Fruit fly (Drosophila melanogaster) ovary, adult (tissue): ENCODE data around the gene dlt.

Experiments
- CG17801 ChIP-seq: fragments of 200-800 bp; optimal IDR thresholded peaks from 2 replicates; lab custom pipeline; 2019; ENCODE audit warnings: missing biosample characterization, mild to moderate bottlenecking, missing genetic modification characterization, moderate library complexity; ENCODE audit not compliant: partially characterized antibody

dlt gene

DNA sequence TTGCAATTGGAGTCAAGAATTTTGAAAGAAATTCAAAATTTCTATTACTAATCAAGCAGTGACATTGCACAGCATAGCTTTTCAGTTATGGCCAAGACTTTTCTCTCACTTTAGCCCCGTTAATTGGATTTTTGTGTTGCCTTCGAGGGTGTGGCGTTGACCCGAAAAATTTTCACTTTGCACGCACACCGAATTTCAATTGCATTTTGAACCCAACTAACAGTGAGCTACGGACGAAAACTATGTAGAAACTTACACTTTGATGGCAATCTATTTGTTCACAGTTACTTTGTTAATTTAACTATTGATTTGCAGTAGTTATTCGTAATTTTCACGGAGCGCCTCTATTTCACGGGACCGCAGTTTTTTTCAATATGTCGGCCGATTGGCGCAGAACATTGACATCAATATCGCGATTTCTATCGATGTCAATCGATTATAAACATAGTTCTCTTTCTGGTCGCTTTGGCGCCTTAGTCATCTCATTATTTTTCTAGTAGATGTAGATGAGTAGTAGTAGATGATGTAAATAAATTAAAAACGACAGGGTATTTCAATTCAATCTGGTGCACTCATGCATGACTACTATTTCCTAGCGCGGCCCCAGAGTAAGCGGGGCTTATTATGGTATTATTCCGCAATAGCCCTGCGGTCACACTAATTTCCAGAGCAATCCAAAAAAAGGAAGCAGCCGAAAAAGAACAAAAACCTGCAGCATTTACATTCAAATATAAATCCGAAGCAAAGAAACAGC lies at the start of gene dlt, which contains the start of the genes alpha-Spec and Cdc37:
TSS of gene dlt (minus strand) at position 386 of the 754 bp plus-strand sequence.
TSS of gene alpha-Spec (minus strand) at position 386 of the 754 bp plus-strand sequence.
TSS of gene Cdc37 (plus strand) at position 450 of the 754 bp plus-strand sequence.
- TF ChIP-seq CG17801 (GFP tag; lab: Kevin White, UChicago): peak; percentile 75

- no peak for TF ChIP-seq CG17801 (GFP tag; lab: Kevin White, UChicago)
Observed at dm6 chr3L:1844600-1844999, 49.5 kb upstream of the dlt start.

dm6 chr3L:1841984-1842383 lies 46.9 kb upstream of the dlt start, which contains the start of gene Cpr62Bc:
TSS of gene Cpr62Bc (minus strand) at chr3L:1842084.
- no peak for TF ChIP-seq CG17801 (GFP tag; lab: Kevin White, UChicago)

- TF ChIP-seq CG17801 (GFP tag; lab: Kevin White, UChicago): no peak
Observed at dm6 chr3L:1835064-1835463, 39.9 kb upstream of the dlt start, which contains the start of gene Cpr62Bb. TSS of gene Cpr62Bb (minus strand) at chr3L:1835164.

DNA sequence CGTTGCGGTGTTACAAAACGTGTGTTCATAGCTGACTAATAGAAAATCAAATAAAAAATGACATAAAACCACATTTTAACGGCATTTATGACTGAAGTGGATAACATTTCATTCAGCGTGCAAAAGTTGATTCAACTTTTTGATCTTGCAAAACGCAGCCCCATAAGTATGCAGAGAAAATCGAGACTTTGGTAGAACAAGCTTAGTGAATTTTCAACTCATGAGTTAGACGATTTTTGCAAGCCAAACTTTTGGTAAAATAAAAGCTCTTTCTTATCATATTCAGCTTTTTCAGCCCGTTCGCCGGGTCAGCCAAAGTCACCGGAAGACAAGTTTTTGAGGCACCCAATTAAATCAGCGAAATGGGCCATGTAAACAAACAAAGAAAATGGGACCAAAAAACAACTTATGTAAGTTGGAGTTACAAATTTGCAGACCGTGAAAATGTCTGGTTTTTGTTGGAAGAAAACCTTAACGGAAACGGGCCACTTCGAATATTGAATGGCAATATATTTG lies 36.7 kb upstream of the dlt start, which contains the start of gene Cpr62Ba:
TSS of gene Cpr62Ba (minus strand) at position 31 of the 516 bp plus-strand sequence.
- no peak for TF ChIP-seq CG17801 (GFP tag; lab: Kevin White, UChicago)

DNA sequence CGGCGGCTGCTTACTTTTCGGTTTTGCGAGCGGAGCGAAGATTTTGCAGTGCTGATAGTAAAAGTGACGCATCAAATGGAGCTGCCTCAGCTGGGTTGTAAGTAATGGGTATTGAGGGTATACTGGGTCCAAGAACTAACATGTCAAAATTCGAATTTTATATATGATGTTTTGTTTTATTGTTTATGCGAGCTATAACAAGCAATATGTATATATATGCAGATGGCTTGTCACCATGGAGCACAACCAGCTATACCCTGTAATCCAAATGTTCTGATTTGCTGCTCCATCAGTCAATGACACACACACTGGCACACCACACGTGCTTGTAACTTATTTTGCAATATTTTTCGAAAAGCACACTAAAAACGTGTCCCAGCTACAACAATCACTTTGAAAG lies 34.4 kb upstream of the dlt start:
- TF ChIP-seq CG17801 (GFP tag; lab: Kevin White, UChicago): no peak

- TF ChIP-seq CG17801 (GFP tag; lab: Kevin White, UChicago): no peak
Observed at dm6 chr3L:1827809-1828371, 32.8 kb upstream of the dlt start.

- TF ChIP-seq CG17801 (GFP tag; lab: Kevin White, UChicago): no peak
Observed at dm6 chr3L:1822365-1822764, 27.2 kb upstream of the dlt start.

- no peak for TF ChIP-seq CG17801 (GFP tag; lab: Kevin White, UChicago)
Observed at dm6 chr3L:1821140-1821539, 26.0 kb upstream of the dlt start.

DNA sequence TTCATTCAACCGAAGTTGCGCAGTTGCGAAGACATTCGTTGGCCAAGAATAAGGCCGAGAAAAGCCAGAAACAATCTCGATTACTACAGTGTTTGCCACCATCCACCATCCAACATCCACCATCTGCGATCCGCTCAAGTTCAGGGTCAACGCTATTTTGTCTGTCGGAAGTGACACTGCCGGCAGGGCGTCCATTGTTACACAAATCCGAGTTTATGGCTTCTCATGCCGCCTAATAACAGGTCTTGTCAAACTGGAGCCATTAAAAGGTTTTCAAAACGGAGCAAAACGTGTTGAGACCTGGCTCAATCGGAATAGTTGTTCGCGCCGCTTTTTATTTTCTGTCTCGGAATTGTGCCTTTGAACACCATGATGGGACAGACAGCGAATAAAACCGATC lies 23.7 kb upstream of the dlt start:
- TF ChIP-seq CG17801 (GFP tag; lab: Kevin White, UChicago): no peak

DNA sequence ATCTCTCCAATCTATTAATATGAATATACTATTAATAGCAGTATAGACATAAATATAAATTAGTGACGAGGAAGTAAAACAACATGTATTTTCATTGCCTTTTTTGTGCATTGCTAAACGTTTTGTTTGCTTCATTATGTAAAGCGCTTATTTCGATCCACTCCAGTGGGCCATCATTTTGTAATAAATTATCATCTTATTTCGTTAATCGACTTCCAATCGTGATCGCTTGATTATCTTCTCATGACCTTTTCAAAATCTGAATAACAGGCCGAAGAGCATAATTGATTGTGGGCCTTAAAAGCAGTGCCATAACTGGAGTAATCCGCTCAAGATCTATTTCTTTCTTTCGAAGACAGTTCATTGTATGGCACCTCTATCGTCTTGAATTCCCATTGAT lies 22.3 kb upstream of the dlt start:
- no peak for TF ChIP-seq CG17801 (GFP tag; lab: Kevin White, UChicago)

dm6 chr3L:1816614-1817013 lies 21.5 kb upstream of the dlt start:
- no peak for TF ChIP-seq CG17801 (GFP tag; lab: Kevin White, UChicago)

- TF ChIP-seq CG17801 (GFP tag; lab: Kevin White, UChicago): no peak
Observed at dm6 chr3L:1810288-1810687, 15.2 kb upstream of the dlt start, which contains the start of gene GV1. TSS of gene GV1 (plus strand) at chr3L:1810588.

- no peak for TF ChIP-seq CG17801 (GFP tag; lab: Kevin White, UChicago)
Observed at dm6 chr3L:1808631-1809030, 13.5 kb upstream of the dlt start.

- TF ChIP-seq CG17801 (GFP tag; lab: Kevin White, UChicago): peak; percentile 35
Observed at dm6 chr3L:1802802-1803201, 7.7 kb upstream of the dlt start, which contains the start of the genes JTBR and CG42676. TSS of gene JTBR (minus strand) at chr3L:1802856. TSS of gene CG42676 (plus strand) at chr3L:1803107.
